Worm (Caenorhabditis elegans): Measurements from ENCODE around the gene mrp-6.
"Not testable (repeated sequence)": the region's sequence is repeated elsewhere in the genome, so short reads cannot be mapped to it uniquely, and the experiment has no call there.

Gene mrp-6

ce11 chrX:4208495-4208894 is 21.9 kb upstream of the mrp-6 start (continued):
- TF ChIP-seq hmg-1.2 (GFP tag; IDR thresholded peaks at IDR 0.05) (peak; percentile 40), lin-35 (GFP tag; optimal IDR thresholded peaks at IDR 0.05) (peak in 1 of 3 experiments; percentile 94), ama-1 (optimal IDR thresholded peaks at IDR 0.05) (no peak), ama-1 (GFP tag; optimal IDR thresholded peaks at IDR 0.05) (peak in 1 of 2 experiments; percentile 37), pbrm-1 (GFP tag; IDR thresholded peaks at IDR 0.05) (0 out of 2 replicates have a peak, but pooled peaks have one; percentile 48), tbp1 (GFP tag; optimal IDR thresholded peaks at IDR 0.05) (peak; percentile 55), nfyb-1 (GFP tag; IDR thresholded peaks at IDR 0.05) (peak; percentile 11; the same call in 1 of the 2 replicates), mcd-1 (GFP tag; IDR thresholded peaks at IDR 0.05) (no peak), dox-1 (GFP tag; IDR thresholded peaks at IDR 0.05) (peak; percentile 11; the same call in 1 of the 2 replicates), hlh-26 (GFP tag; conservative IDR thresholded peaks at IDR 0.05) (no peak), hmg-20 (GFP tag; IDR thresholded peaks at IDR 0.05) (peak; percentile 81), nfya-1 (tag; optimal IDR thresholded peaks at IDR 0.05; ENCODE audit: borderline replicate concordance, insufficient read depth) (no peak), rcor-1 (GFP tag; IDR thresholded peaks at IDR 0.05) (peak; percentile 45; the same call in 1 of the 2 replicates), nfya-2 (GFP tag; IDR thresholded peaks at IDR 0.05) (no peak), Y56A3A.18 (GFP tag; IDR thresholded peaks at IDR 0.05) (peak; percentile 74; the same call in 1 of the 2 replicates), lin-54 (GFP tag; optimal IDR thresholded peaks at IDR 0.05) (peak; percentile 43), ceh-27 (GFP tag; optimal IDR thresholded peaks at IDR 0.05) (peak; percentile 36), F55B11.4 (tag; optimal IDR thresholded peaks at IDR 0.05; ENCODE audit: borderline replicate concordance, insufficient read depth) (no peak), ZK185.1 (tag; optimal IDR thresholded peaks at IDR 0.05; ENCODE audit: poor library complexity, severe bottlenecking) (peak; percentile 89), egl-18 (GFP tag; IDR thresholded peaks at IDR 0.05) (0 out of 2 replicates have a peak, but pooled peaks have one; percentile 8)

DNA sequence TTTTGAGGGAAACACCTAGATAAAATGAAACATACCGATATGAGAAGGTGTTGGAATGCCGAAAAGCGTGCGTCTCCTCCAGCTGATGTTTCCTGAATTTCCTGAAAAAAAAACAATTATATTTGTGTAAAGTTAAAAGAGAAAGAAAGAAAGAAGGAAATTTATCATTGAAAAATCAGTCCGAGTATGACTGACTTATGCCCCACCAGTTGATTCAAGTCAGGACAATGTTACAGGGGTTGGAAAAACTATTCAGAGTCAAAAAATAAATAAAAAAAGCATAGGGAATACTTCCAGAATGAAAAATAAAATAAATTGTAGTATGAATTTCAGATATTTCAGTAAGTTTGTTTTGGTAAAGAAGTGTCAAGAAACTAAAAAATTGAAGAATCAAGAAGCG is 20.8 kb upstream of the mrp-6 start, which contains the start of gene F20B6.9:
Gene F20B6.9, minus strand, starts transcription at position 101 of the 400 bp plus-strand sequence.
- TF ChIP-seq madf-8 (GFP tag; conservative IDR thresholded peaks at IDR 0.05); somi-1 (GFP tag; optimal IDR thresholded peaks at IDR 0.05); zim-3 (tag; optimal IDR thresholded peaks at IDR 0.05): not testable (repeated sequence)

DNA sequence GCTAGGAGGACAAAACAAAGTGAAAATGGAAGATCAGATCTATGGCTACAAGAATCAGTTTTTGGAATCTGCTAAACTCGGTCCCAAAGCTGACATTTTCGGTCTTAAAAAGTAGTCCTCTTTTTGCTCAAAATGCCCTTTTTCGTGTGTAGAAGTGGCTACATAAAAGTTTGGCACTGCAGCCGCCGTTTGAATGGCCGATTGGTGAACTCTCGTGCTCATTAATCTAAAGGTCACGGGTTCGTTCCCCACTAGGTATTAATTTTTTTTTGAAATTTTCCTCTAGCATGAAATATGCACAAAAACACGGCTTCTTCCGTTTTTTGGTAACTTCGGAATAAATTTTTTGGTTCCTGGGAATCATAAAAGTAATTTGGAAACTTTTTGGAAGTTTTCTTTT is 18.2 kb upstream of the mrp-6 start:
- 0 out of 2 replicates have a peak, but pooled peaks have one; percentile 42 for TF ChIP-seq lin-26 (GFP tag; IDR thresholded peaks at IDR 0.05)
- TF ChIP-seq B0261.1 (tag; optimal IDR thresholded peaks at IDR 0.05), result peak; percentile 25
- peak; percentile 43 for TF ChIP-seq tbp1 (GFP tag; optimal IDR thresholded peaks at IDR 0.05)
- TF ChIP-seq dox-1 (GFP tag; IDR thresholded peaks at IDR 0.05), result peak; percentile 43; the same call in 1 of the 2 replicates
- TF ChIP-seq rpc-1 (optimal IDR thresholded peaks at IDR 0.05), result not testable (repeated sequence)
- peak; percentile 23 for TF ChIP-seq rpc-1 (tag; optimal IDR thresholded peaks at IDR 0.05)
- TF ChIP-seq hmg-1.2 (GFP tag; IDR thresholded peaks at IDR 0.05), result 0 out of 2 replicates have a peak, but pooled peaks have one; percentile 5

ce11 chrX:4202881-4203280 is 16.3 kb upstream of the mrp-6 start:
- TF ChIP-seq dox-1 (GFP tag; IDR thresholded peaks at IDR 0.05) (peak; percentile 43; the same call in 1 of the 2 replicates), B0261.1 (tag; optimal IDR thresholded peaks at IDR 0.05) (peak; percentile 17), madf-6 (GFP tag; IDR thresholded peaks at IDR 0.05) (0 out of 2 replicates have a peak, but pooled peaks have one; percentile 44), D2030.7 (GFP tag; IDR thresholded peaks at IDR 0.05) (0 out of 2 replicates have a peak, but pooled peaks have one; percentile 22), lin-26 (GFP tag; IDR thresholded peaks at IDR 0.05) (peak; percentile 57; the same call in 1 of the 2 replicates), hmg-1.2 (GFP tag; IDR thresholded peaks at IDR 0.05) (peak; percentile 38)

- TF ChIP-seq die-1 (tag; optimal IDR thresholded peaks at IDR 0.05); madf-3 (GFP tag; IDR thresholded peaks at IDR 0.05); bed-2 (GFP tag; IDR thresholded peaks at IDR 0.05): not testable (repeated sequence)
Measured at ce11 chrX:4202114-4202513, 15.6 kb upstream of the mrp-6 start, which contains the start of gene F20B6.6. Gene F20B6.6, minus strand, starts transcription at chrX:4202214.
